Worm (Caenorhabditis elegans) whole organism, young adult: ENCODE measurements around the gene Y67A10A.11.

Experiments
- D2030.7 ChIP-seq: fragments of 200-800 bp; sonication (Bioruptor generic); IDR thresholded peaks from 2 replicates; pipeline ENCODE4 v1.3.6; 2022; ENCODE audit warnings: missing genetic modification reagents, missing genetic modification characterization, missing compliant biosample characterization
- F37B4.10 ChIP-seq: fragments of 200-800 bp; sonication (Bioruptor generic); IDR thresholded peaks from 2 replicates; pipeline ENCODE4 v1.3.6; 2022; ENCODE audit warnings: missing genetic modification characterization, missing compliant biosample characterization
- F39B2.1 ChIP-seq: fragments of 200-800 bp; sonication (Bioruptor generic); IDR thresholded peaks from 2 replicates; pipeline ENCODE4 v1.3.6; 2022; ENCODE audit warnings: missing genetic modification reagents, missing genetic modification characterization, missing compliant biosample characterization
- F55B11.4 ChIP-seq: sonication (generic microtip); optimal IDR thresholded peaks from 2 replicates; lab custom pipeline; 2016; ENCODE audit warnings: missing compliant biosample characterization, missing genetic modification characterization, borderline replicate concordance; ENCODE audit not compliant: insufficient read depth
- F57A8.1 ChIP-seq: fragments of 200-800 bp; sonication (Bioruptor generic); optimal IDR thresholded peaks from 2 replicates; lab custom pipeline; 2018; ENCODE audit warnings: mild to moderate bottlenecking, missing genetic modification characterization, moderate library complexity, missing compliant biosample characterization
- K12H6.12 ChIP-seq: fragments of 200-800 bp; sonication (Bioruptor generic); optimal IDR thresholded peaks from 2 replicates; lab custom pipeline; 2018; ENCODE audit warnings: mild to moderate bottlenecking, missing genetic modification characterization, missing compliant biosample characterization
- Y67H2A.10 ChIP-seq: fragments of 200-800 bp; sonication (Bioruptor generic); conservative IDR thresholded peaks from 2 replicates; pipeline ENCODE4 v1.3.6; 2022; ENCODE audit warnings: missing genetic modification reagents, missing genetic modification characterization, missing compliant biosample characterization
- akir-1 ChIP-seq: fragments of 200-800 bp; sonication (Bioruptor generic); optimal IDR thresholded peaks from 2 replicates; lab custom pipeline; 2018; ENCODE audit warnings: mild to moderate bottlenecking, missing genetic modification characterization, moderate library complexity, missing compliant biosample characterization
- atf-7 ChIP-seq: sonication (generic microtip); optimal IDR thresholded peaks from 2 replicates; lab custom pipeline; 2017; ENCODE audit warnings: mild to moderate bottlenecking, missing genetic modification characterization, missing compliant biosample characterization
- attf-3 ChIP-seq: fragments of 200-800 bp; sonication (Bioruptor generic); conservative IDR thresholded peaks from 2 replicates; pipeline ENCODE4 v1.3.6; 2022; ENCODE audit warnings: missing genetic modification reagents, missing genetic modification characterization, missing compliant biosample characterization
- ccch-3 ChIP-seq: fragments of 200-800 bp; sonication (Bioruptor generic); optimal IDR thresholded peaks from 2 replicates; lab custom pipeline; 2018; ENCODE audit warnings: mild to moderate bottlenecking, missing genetic modification characterization, missing compliant biosample characterization
- ceh-27 ChIP-seq: fragments of 200-800 bp; sonication (Bioruptor generic); optimal IDR thresholded peaks from 2 replicates; lab custom pipeline; 2018; ENCODE audit warnings: mild to moderate bottlenecking, missing genetic modification characterization, moderate library complexity, missing compliant biosample characterization
- ceh-40 ChIP-seq: fragments of 200-800 bp; sonication (Bioruptor generic); IDR thresholded peaks from 2 replicates; pipeline ENCODE4 v1.3.6; 2022; ENCODE audit warnings: missing genetic modification characterization, missing compliant biosample characterization
- ceh-58 ChIP-seq: fragments of 200-800 bp; sonication (Bioruptor generic); IDR thresholded peaks from 2 replicates; pipeline ENCODE4 v1.3.6; 2022; ENCODE audit warnings: missing genetic modification characterization, missing compliant biosample characterization
- die-1 ChIP-seq: sonication (generic microtip); optimal IDR thresholded peaks from 2 replicates; lab custom pipeline; 2016; ENCODE audit warnings: missing genotype, mild to moderate bottlenecking, missing genetic modification characterization, missing compliant biosample characterization
- ets-4 ChIP-seq: fragments of 200-800 bp; sonication (Bioruptor generic); optimal IDR thresholded peaks from 2 replicates; lab custom pipeline; 2018; ENCODE audit warnings: mild to moderate bottlenecking, missing genetic modification characterization, missing compliant biosample characterization
- fkh-3 ChIP-seq: sonication (generic microtip); optimal IDR thresholded peaks from 2 replicates; lab custom pipeline; 2016; ENCODE audit warnings: mild to moderate bottlenecking, missing genetic modification characterization, missing compliant biosample characterization
- him-1 ChIP-seq: sonication (generic microtip); optimal IDR thresholded peaks from 2 replicates; lab custom pipeline; 2016; ENCODE audit warnings: missing genotype, missing genetic modification reagents, missing genetic modification characterization, missing compliant biosample characterization
- hrde-1 ChIP-seq: sonication (generic microtip); optimal IDR thresholded peaks from 2 replicates; lab custom pipeline; 2016; ENCODE audit warnings: missing genetic modification characterization, mild to moderate bottlenecking, missing compliant biosample characterization, moderate library complexity, missing genotype, missing genetic modification reagents, borderline replicate concordance
- lag-1 ChIP-seq: fragments of 200-800 bp; sonication (Bioruptor generic); IDR thresholded peaks from 2 replicates; pipeline ENCODE4 v1.3.6; 2022; ENCODE audit warnings: missing genetic modification reagents, missing genetic modification characterization, missing compliant biosample characterization
- lin-54 ChIP-seq: fragments of 200-800 bp; sonication (Bioruptor generic); optimal IDR thresholded peaks from 2 replicates; lab custom pipeline; 2018; ENCODE audit warnings: mild to moderate bottlenecking, missing genetic modification characterization, missing compliant biosample characterization
- lir-1 ChIP-seq: fragments of 200-800 bp; sonication (Bioruptor generic); conservative IDR thresholded peaks from 2 replicates; pipeline ENCODE4 v1.3.6; 2022; ENCODE audit warnings: missing genetic modification reagents, missing genetic modification characterization, missing compliant biosample characterization
- lsy-27 ChIP-seq: sonication (generic microtip); optimal IDR thresholded peaks from 2 replicates; lab custom pipeline; 2017; ENCODE audit warnings: missing genetic modification characterization, mild to moderate bottlenecking, missing compliant biosample characterization, antibody characterized with exemption, missing genotype, borderline replicate concordance; ENCODE audit not compliant: insufficient read depth
- madf-3 ChIP-seq: fragments of 200-800 bp; sonication (Bioruptor generic); IDR thresholded peaks from 2 replicates; pipeline ENCODE4 v1.3.6; 2022; ENCODE audit warnings: missing genetic modification reagents, missing genetic modification characterization, missing compliant biosample characterization
- madf-8 ChIP-seq: fragments of 200-800 bp; sonication (Bioruptor generic); conservative IDR thresholded peaks from 2 replicates; pipeline ENCODE4 v1.3.6; 2022; ENCODE audit warnings: missing genetic modification reagents, missing genetic modification characterization, missing compliant biosample characterization
- mes-4 ChIP-seq: sonication (generic microtip); optimal IDR thresholded peaks from 2 replicates; lab custom pipeline; 2016; ENCODE audit warnings: missing genotype, missing genetic modification characterization, missing compliant biosample characterization
- mxl-1 ChIP-seq: sonication (generic microtip); optimal IDR thresholded peaks from 2 replicates; lab custom pipeline; 2016; ENCODE audit warnings: missing genetic modification characterization, missing compliant biosample characterization
- nfya-1 ChIP-seq: sonication (generic microtip); optimal IDR thresholded peaks from 2 replicates; lab custom pipeline; 2017; ENCODE audit warnings: antibody characterized with exemption, missing compliant biosample characterization, missing genetic modification characterization, borderline replicate concordance; ENCODE audit not compliant: insufficient read depth
- nfya-2 ChIP-seq: fragments of 200-800 bp; sonication (Bioruptor generic); IDR thresholded peaks from 2 replicates; pipeline ENCODE4 v1.3.6; 2022; ENCODE audit warnings: missing genetic modification reagents, missing genetic modification characterization, missing compliant biosample characterization
- nhr-120 ChIP-seq: fragments of 200-800 bp; sonication (Bioruptor generic); IDR thresholded peaks from 2 replicates; pipeline ENCODE4 v1.3.6; 2022; ENCODE audit warnings: missing genetic modification characterization, missing compliant biosample characterization
- nhr-179 ChIP-seq: sonication (generic microtip); optimal IDR thresholded peaks from 2 replicates; lab custom pipeline; 2016; ENCODE audit warnings: mild to moderate bottlenecking, missing genetic modification characterization, missing compliant biosample characterization
- nhr-90 ChIP-seq: sonication (generic microtip); optimal IDR thresholded peaks from 2 replicates; lab custom pipeline; 2016; ENCODE audit warnings: missing genotype, mild to moderate bottlenecking, missing genetic modification characterization, missing compliant biosample characterization
- rcor-1 ChIP-seq: fragments of 200-800 bp; sonication (Bioruptor generic); IDR thresholded peaks from 2 replicates; pipeline ENCODE4 v1.3.6; 2022; ENCODE audit warnings: missing genetic modification reagents, missing genetic modification characterization, missing compliant biosample characterization
- rec-8 ChIP-seq, 2 experiments: sonication (generic microtip); optimal IDR thresholded peaks; 2 replicates each; lab custom pipeline; 2016; ENCODE audit warnings: mild to moderate bottlenecking in 2 of 2, missing genetic modification characterization in 2 of 2, missing genetic modification reagents in 2 of 2, missing genotype in 2 of 2, missing biosample characterization in 1 of 2, missing compliant biosample characterization in 1 of 2, moderate library complexity in 1 of 2
- repo-1 ChIP-seq: sonication (generic microtip); optimal IDR thresholded peaks from 2 replicates; lab custom pipeline; 2017; ENCODE audit warnings: mild to moderate bottlenecking, missing genetic modification characterization, missing compliant biosample characterization
- rpc-1 ChIP-seq, 2 experiments: fragments of 150-350 bp in 1 of 2; sonication (generic microtip) in 1 of 2; optimal IDR thresholded peaks; 2 replicates each; lab custom pipeline; 2014 to 2018; ENCODE audit warnings: missing biosample characterization in 1 of 2, missing genetic modification characterization in 1 of 2, missing genetic modification reagents in 1 of 2, missing genotype in 1 of 2
- snpc-4 ChIP-seq, 5 experiments: fragments of 150-350 bp in 1 of 5; sonication (generic microtip) in 4 of 5; optimal IDR thresholded peaks; 2 replicates each; lab custom pipeline; 2014 to 2018; ENCODE audit warnings: missing genetic modification characterization in 5 of 5, missing biosample characterization in 3 of 5, antibody characterized with exemption in 2 of 5, mild to moderate bottlenecking in 2 of 5, missing compliant biosample characterization in 2 of 5, missing genotype in 2 of 5, moderate library complexity in 2 of 5, missing genetic modification reagents in 1 of 5
- sptf-2 ChIP-seq: fragments of 200-800 bp; sonication (Bioruptor generic); optimal IDR thresholded peaks from 2 replicates; lab custom pipeline; 2018; ENCODE audit warnings: mild to moderate bottlenecking, missing genetic modification characterization, missing compliant biosample characterization
- ztf-22 ChIP-seq: fragments of 200-800 bp; sonication (Bioruptor generic); optimal IDR thresholded peaks from 2 replicates; lab custom pipeline; 2018; ENCODE audit warnings: mild to moderate bottlenecking, missing genetic modification characterization, moderate library complexity, missing compliant biosample characterization
- ztf-25 ChIP-seq: fragments of 200-800 bp; sonication (Bioruptor generic); IDR thresholded peaks from 2 replicates; pipeline ENCODE4 v1.3.6; 2022; ENCODE audit warnings: missing genetic modification reagents, missing genetic modification characterization, missing compliant biosample characterization

Gene Y67A10A.11

ce11 chrIV:14339657-14340056, at the start of gene Y67A10A.11:
Gene Y67A10A.11, plus strand, starts transcription at chrIV:14339957.
- TF ChIP-seq lin-54 = no peak
- no peak for TF ChIP-seq rec-8 (tag; optimal IDR thresholded peaks at IDR 0.05; lab: Kevin White, UChicago)
- no peak for TF ChIP-seq hrde-1 (tag; lab: Kevin White, UChicago)
- no peak for TF ChIP-seq F57A8.1 (GFP tag; lab: Kevin White, UChicago)
- TF ChIP-seq lsy-27 (tag; lab: Kevin White, UChicago) = no peak
- TF ChIP-seq madf-8 = no peak
- TF ChIP-seq nhr-179 (tag; lab: Kevin White, UChicago) = no peak
- TF ChIP-seq ets-4 (GFP tag; lab: Kevin White, UChicago) = no peak
- no peak for TF ChIP-seq nfya-1
- TF ChIP-seq nhr-120 (GFP tag; lab: Robert Waterston, UW) = no peak
- TF ChIP-seq mxl-1 = no peak
- TF ChIP-seq D2030.7 = no peak
- TF ChIP-seq die-1 (tag; lab: Kevin White, UChicago) = no peak
- TF ChIP-seq akir-1 = no peak
- no peak for TF ChIP-seq fkh-3
- TF ChIP-seq ztf-25 (GFP tag; lab: Robert Waterston, UW) = no peak
- no peak for TF ChIP-seq Y67H2A.10
- no peak for TF ChIP-seq madf-3 (GFP tag; lab: Robert Waterston, UW)
- no peak for TF ChIP-seq mes-4 (tag; lab: Kevin White, UChicago)

ce11 chrIV:14291601-14292000, 48.2 kb upstream of the Y67A10A.11 start, which contains the start of gene Y64G10A.7:
Gene Y64G10A.7, plus strand, starts transcription at chrIV:14291901.
- no peak for TF ChIP-seq nfya-2 (GFP tag; lab: Robert Waterston, UW)
- TF ChIP-seq mes-4 (tag; lab: Kevin White, UChicago) = no peak
- TF ChIP-seq repo-1 (tag; lab: Kevin White, UChicago) = no peak
- TF ChIP-seq nhr-90 = no peak
- no peak for TF ChIP-seq ceh-40 (GFP tag; lab: Robert Waterston, UW)
- no peak for TF ChIP-seq ccch-3 (GFP tag; lab: Kevin White, UChicago)
- TF ChIP-seq, all 124 proteins: peak for 0

- no peak for TF ChIP-seq ceh-58 (GFP tag; lab: Robert Waterston, UW)
- no peak for TF ChIP-seq F39B2.1 (GFP tag; lab: Robert Waterston, UW)
- TF ChIP-seq snpc-4 (GFP tag; optimal IDR thresholded peaks at IDR 0.05; lab: Kevin White, UChicago) = no peak
- no peak for TF ChIP-seq snpc-4 (tag; optimal IDR thresholded peaks at IDR 0.05; lab: Kevin White, UChicago)
- no peak for TF ChIP-seq lir-1
- no peak for TF ChIP-seq F37B4.10 (GFP tag; lab: Robert Waterston, UW)
Measured at ce11 chrIV:14295262-14295661, 44.5 kb upstream of the Y67A10A.11 start.

ce11 chrIV:14297058-14297457, 42.7 kb upstream of the Y67A10A.11 start:
- TF ChIP-seq madf-3 (GFP tag; lab: Robert Waterston, UW) (no peak), F55B11.4 (tag; lab: Kevin White, UChicago) (no peak), sptf-2 (no peak), lin-54 (no peak), K12H6.12 (tag; lab: Kevin White, UChicago) (no peak), rpc-1 (optimal IDR thresholded peaks at IDR 0.05; lab: Kevin White, UChicago) (no peak), rpc-1 (tag; optimal IDR thresholded peaks at IDR 0.05; lab: Kevin White, UChicago) (no peak), him-1 (tag; lab: Kevin White, UChicago) (no peak), ztf-22 (GFP tag; lab: Kevin White, UChicago) (no peak), rcor-1 (GFP tag; lab: Robert Waterston, UW) (no peak), atf-7 (tag; lab: Kevin White, UChicago) (no peak), attf-3 (GFP tag; lab: Robert Waterston, UW) (no peak), lag-1 (no peak), ceh-27 (GFP tag; lab: Kevin White, UChicago) (no peak)
- TF ChIP-seq, all 124 proteins: peak for 0
